Worm (Caenorhabditis elegans) whole organism, midembryonic: ENCODE measurements around the gene K02F6.1.
A peak's percentile ranks its signal among the peaks of the same experiment; 100 is the strongest.

Experiments
- T22C8.4 ChIP-seq: fragments of 200-800 bp; sonication (Bioruptor generic); IDR thresholded peaks from 2 replicates; pipeline ENCODE4 v1.3.6; 2022; ENCODE audit warnings: missing genetic modification characterization, missing compliant biosample characterization
- cog-1 ChIP-seq: sonication (generic microtip); optimal IDR thresholded peaks from 2 replicates; lab custom pipeline; 2016; ENCODE audit warnings: missing genetic modification characterization, missing compliant biosample characterization
- flt-1 ChIP-seq: fragments of 200-800 bp; sonication (Bioruptor generic); IDR thresholded peaks from 2 replicates; pipeline ENCODE4 v1.3.6; 2022; ENCODE audit warnings: missing genetic modification characterization, missing compliant biosample characterization
- klf-2 ChIP-seq: fragments of 200-800 bp; sonication (Bioruptor generic); conservative IDR thresholded peaks from 2 replicates; pipeline ENCODE4 v1.3.6; 2022; ENCODE audit warnings: missing genetic modification reagents, missing genetic modification characterization, missing compliant biosample characterization
- med-1 ChIP-seq: sonication (generic microtip); optimal IDR thresholded peaks from 2 replicates; lab custom pipeline; 2017; ENCODE audit warnings: missing genetic modification characterization, mild to moderate bottlenecking, missing compliant biosample characterization, antibody characterized with exemption, missing genetic modification reagents; ENCODE audit not compliant: insufficient read depth
- ref-1 ChIP-seq: fragments of 200-800 bp; sonication (Bioruptor generic); conservative IDR thresholded peaks from 2 replicates; pipeline ENCODE4 v1.3.6; 2022; ENCODE audit warnings: missing genetic modification reagents, missing genetic modification characterization, missing compliant biosample characterization
- tab-1 ChIP-seq: fragments of 200-800 bp; sonication (Bioruptor generic); IDR thresholded peaks from 2 replicates; pipeline ENCODE4 v1.3.6; 2022; ENCODE audit warnings: missing genetic modification characterization, missing compliant biosample characterization
- ztf-23 ChIP-seq: fragments of 200-800 bp; sonication (Bioruptor generic); IDR thresholded peaks from 2 replicates; pipeline ENCODE4 v1.3.6; 2022; ENCODE audit warnings: missing genetic modification reagents, missing genetic modification characterization, missing compliant biosample characterization
- ztf-29 ChIP-seq: fragments of 200-800 bp; sonication (Bioruptor generic); IDR thresholded peaks from 2 replicates; pipeline ENCODE4 v1.3.6; 2022; ENCODE audit warnings: missing genetic modification reagents, missing genetic modification characterization, missing compliant biosample characterization

ce11 chrII:2525652-2526051 is 28.1 kb upstream of the K02F6.1 start:
- no peak for TF ChIP-seq flt-1
- peak; percentile 84; the same call in 1 of the 2 replicates for TF ChIP-seq ztf-29 (GFP tag; lab: Robert Waterston, UW)
- no peak for TF ChIP-seq cog-1 (tag; lab: Kevin White, UChicago)
- no peak for TF ChIP-seq T22C8.4
- TF ChIP-seq tab-1 (GFP tag; lab: Robert Waterston, UW): no peak
- TF ChIP-seq klf-2 (GFP tag; lab: Robert Waterston, UW): no peak
- no peak for TF ChIP-seq ztf-23 (GFP tag; lab: Robert Waterston, UW)
- TF ChIP-seq med-1: no peak
- no peak for TF ChIP-seq ref-1
